Fruit fly (Drosophila melanogaster) Kc167 (cell line): ENCODE data around the gene bora.

ENCODE experiments used
- Myc ChIP-seq: fragments of >200 bp; optimal IDR thresholded peaks from 2 replicates; lab custom pipeline; 2017; ENCODE audit warnings: missing external identifiers
- Sin3A ChIP-seq: fragments of >200 bp; optimal IDR thresholded peaks from 2 replicates; lab custom pipeline; 2018; ENCODE audit warnings: missing external identifiers
- h ChIP-seq: fragments of >200 bp; optimal IDR thresholded peaks from 3 replicates; lab custom pipeline; 2018; ENCODE audit warnings: missing external identifiers
- insv ChIP-seq: fragments of >200 bp; optimal IDR thresholded peaks from 3 replicates; lab custom pipeline; 2018; ENCODE audit warnings: missing external identifiers
- psq ChIP-seq: fragments of >200 bp; optimal IDR thresholded peaks from 2 replicates; lab custom pipeline; 2017; ENCODE audit warnings: missing external identifiers
- ttk ChIP-seq: sonication (Bioruptor generic); optimal IDR thresholded peaks from 2 replicates; lab custom pipeline; 2017; ENCODE audit warnings: missing external identifiers

DNA sequence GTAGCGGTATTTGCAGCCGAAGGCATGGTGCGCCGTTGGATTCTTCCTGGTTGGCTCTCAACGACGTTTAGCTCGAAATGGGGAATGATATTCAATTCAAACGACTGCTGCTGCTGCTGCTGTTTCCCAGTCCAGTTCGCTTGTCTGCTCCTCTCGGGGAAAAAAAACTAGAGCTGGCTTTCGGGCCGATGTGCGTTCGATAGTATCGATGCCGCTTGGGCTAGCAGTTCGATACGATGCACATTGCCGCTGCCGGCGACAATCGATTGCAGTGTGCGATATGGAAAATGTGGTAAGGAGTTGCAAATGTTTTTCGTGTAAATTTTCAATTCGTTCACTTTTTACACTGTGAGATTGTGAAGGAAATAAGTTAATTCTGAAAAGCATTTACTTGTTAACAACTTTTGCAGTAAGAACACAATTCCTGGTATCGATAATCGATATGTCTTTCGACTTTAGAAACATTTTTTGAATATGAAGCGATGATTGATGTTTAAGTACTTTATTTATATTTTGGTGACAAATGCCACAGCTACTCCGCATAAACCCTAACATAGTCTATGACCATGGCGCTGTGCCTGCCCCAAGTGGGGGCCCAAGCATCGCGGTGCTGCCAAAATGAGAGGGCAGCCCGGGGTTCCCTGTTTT lies 50.6 kb downstream of the bora start, which contains the start of gene Capr:
- TF ChIP-seq Myc (lab: Kevin White, UChicago), result no peak
- no peak for TF ChIP-seq insv (lab: Kevin White, UChicago)
- TF ChIP-seq ttk (lab: Kevin White, UChicago), result no peak
- peak; percentile 83 for TF ChIP-seq Sin3A (lab: Kevin White, UChicago)
- TF ChIP-seq psq, result no peak
- TF ChIP-seq h, result no peak
